Worm (Caenorhabditis elegans) whole organism, midembryonic: Measurements from ENCODE around the gene fbxc-25.

Experiments
- T22C8.4 ChIP-seq: fragments of 200-800 bp; sonication (Bioruptor generic); IDR thresholded peaks from 2 replicates; pipeline ENCODE4 v1.3.6; 2022; ENCODE audit warnings: missing genetic modification characterization, missing compliant biosample characterization
- flt-1 ChIP-seq: fragments of 200-800 bp; sonication (Bioruptor generic); IDR thresholded peaks from 2 replicates; pipeline ENCODE4 v1.3.6; 2022; ENCODE audit warnings: missing genetic modification characterization, missing compliant biosample characterization

DNA sequence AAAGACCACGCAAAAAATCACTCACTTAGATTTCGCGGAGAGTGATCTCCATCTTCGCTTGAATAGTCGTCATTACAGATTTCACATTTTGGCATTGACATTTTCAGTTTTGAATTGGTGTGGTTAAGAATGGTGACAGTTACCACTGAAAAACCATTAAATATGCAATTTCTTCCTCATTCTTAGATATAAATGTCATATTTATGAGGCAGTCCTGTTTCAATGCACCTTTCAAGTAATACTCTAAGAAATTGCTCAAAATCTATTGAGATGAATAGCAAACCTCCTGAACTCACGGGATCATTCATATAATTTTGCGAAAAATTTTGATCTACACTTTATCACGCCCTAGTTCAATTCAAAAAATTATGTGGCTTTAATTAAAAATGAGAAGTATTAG is 4.0 kb downstream of the fbxc-25 start, which contains the start of gene K09F6.7:
- TF ChIP-seq T22C8.4 (GFP tag; lab: Robert Waterston, UW) (no peak), flt-1 (GFP tag; lab: Robert Waterston, UW) (no peak)
